Fruit fly (Drosophila melanogaster): Measurements from ENCODE around the gene Pdss2.

dm6 chr3L:20986929-20987363 is 40.8 kb upstream of the Pdss2 start:
- TF ChIP-seq crol (GFP tag; IDR thresholded peaks at IDR 0.05) (no peak), Six4 (GFP tag; optimal IDR thresholded peaks at IDR 0.05) (no peak), shn (GFP tag; optimal IDR thresholded peaks at IDR 0.05) (no peak), phol (tag; optimal IDR thresholded peaks at IDR 0.05) (no peak), CG1792 (GFP tag; optimal IDR thresholded peaks at IDR 0.05) (no peak), Dek (tag; optimal IDR thresholded peaks at IDR 0.05) (no peak), CG12744 (GFP tag; optimal IDR thresholded peaks at IDR 0.05) (no peak), Deaf1 (tag; optimal IDR thresholded peaks at IDR 0.05) (no peak), Dip3 (GFP tag; optimal IDR thresholded peaks at IDR 0.05) (no peak), CG34422 (GFP tag; IDR thresholded peaks at IDR 0.05) (no peak), NC2α (GFP tag; optimal IDR thresholded peaks at IDR 0.05) (no peak), CG8765 (GFP tag; IDR thresholded peaks at IDR 0.05) (no peak), Abd-B (GFP tag; optimal IDR thresholded peaks at IDR 0.05) (no peak), Rfx (GFP tag; IDR thresholded peaks at IDR 0.05) (no peak)
